Fruit fly (Drosophila melanogaster): ENCODE data around the gene Prx2.

The Prx2 gene

dm6 chrX:13345327-13345726 is 15.7 kb downstream of the Prx2 start:
- TF ChIP-seq usp (GFP tag; optimal IDR thresholded peaks at IDR 0.05) (no peak), psq (optimal IDR thresholded peaks at IDR 0.05) (no peak), pan (optimal IDR thresholded peaks at IDR 0.05) (no peak)

DNA sequence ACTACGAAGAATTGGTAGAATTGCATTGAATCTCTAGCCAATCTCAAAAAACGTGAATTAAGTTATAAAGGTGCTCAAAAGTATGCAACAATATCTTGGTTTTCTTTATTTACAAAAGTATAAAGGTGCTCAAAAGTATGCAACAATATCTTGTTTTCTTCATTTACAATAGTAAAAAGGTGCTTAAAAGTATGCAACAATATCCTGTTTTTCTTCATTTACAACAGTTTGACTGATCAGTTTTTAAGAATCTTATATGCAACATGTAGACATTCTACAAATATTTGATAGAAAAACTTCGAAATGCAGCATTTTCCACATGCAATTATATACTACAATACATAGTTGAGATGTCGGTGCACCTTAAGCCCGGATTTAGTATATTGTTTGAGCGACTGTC is 17.4 kb downstream of the Prx2 start:
- TF ChIP-seq psq (optimal IDR thresholded peaks at IDR 0.05) (no peak), EcR (GFP tag; optimal IDR thresholded peaks at IDR 0.05) (no peak), CG8478 (optimal IDR thresholded peaks at IDR 0.05) (no peak), usp (GFP tag; optimal IDR thresholded peaks at IDR 0.05) (no peak), Dll (optimal IDR thresholded peaks at IDR 0.05) (no peak), pan (optimal IDR thresholded peaks at IDR 0.05) (no peak)

- TF ChIP-seq Dll (optimal IDR thresholded peaks at IDR 0.05) (no peak), pan (optimal IDR thresholded peaks at IDR 0.05) (no peak), psq (optimal IDR thresholded peaks at IDR 0.05) (no peak), CG8478 (optimal IDR thresholded peaks at IDR 0.05) (no peak), EcR (GFP tag; optimal IDR thresholded peaks at IDR 0.05) (no peak), usp (GFP tag; optimal IDR thresholded peaks at IDR 0.05) (no peak)
Observed at dm6 chrX:13358240-13358799, 28.7 kb downstream of the Prx2 start.

DNA sequence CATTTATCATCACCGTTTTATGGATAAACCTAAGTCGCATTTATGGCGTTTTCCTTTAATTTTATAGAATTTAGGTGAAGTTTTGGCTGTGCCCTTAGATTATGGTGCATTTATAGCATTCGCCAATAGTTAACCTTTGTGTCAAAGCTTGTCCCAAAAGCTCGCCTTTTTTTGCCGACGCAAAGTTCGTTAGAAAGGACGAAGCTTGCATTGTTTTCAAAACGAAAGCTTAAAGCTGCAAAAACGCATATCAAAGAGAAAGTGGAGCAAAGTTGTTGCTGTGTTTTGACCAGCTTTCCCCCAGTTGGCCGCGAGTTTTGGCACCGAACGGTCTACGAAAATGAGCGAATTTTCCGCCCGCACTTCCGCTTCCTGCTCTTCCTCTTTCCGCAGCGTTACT is 29.3 kb downstream of the Prx2 start, which contains the start of gene Syt12:
Gene Syt12, plus strand, starts transcription at position 301 of the 400 bp plus-strand sequence.
- TF ChIP-seq pan (optimal IDR thresholded peaks at IDR 0.05) (no peak), EcR (GFP tag; optimal IDR thresholded peaks at IDR 0.05) (no peak), psq (optimal IDR thresholded peaks at IDR 0.05) (no peak), usp (GFP tag; optimal IDR thresholded peaks at IDR 0.05) (no peak), Dll (optimal IDR thresholded peaks at IDR 0.05) (no peak), CG8478 (optimal IDR thresholded peaks at IDR 0.05) (no peak)

DNA sequence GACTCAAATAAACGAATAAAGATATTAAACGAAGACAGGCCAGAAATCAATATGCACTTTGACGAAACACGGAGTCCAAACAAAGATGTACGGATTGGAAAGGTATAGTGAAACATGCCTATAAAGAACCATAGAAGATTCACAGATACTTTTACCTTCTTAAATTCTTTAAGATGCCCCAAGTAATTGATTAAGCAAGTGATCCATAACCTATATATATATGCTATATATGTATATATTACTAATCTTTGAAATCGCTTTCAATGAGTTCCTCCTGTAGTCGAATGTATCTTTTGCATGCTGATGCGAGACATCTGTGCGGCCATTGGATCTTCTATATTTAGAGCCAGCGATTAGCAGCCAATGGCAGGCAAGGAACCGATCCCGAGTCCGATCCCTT is 38.5 kb downstream of the Prx2 start, which contains the start of gene dmrt11E:
Gene dmrt11E, plus strand, starts transcription at position 43 of the 400 bp plus-strand sequence.
- TF ChIP-seq psq (optimal IDR thresholded peaks at IDR 0.05) (no peak), CG8478 (optimal IDR thresholded peaks at IDR 0.05) (no peak), pan (optimal IDR thresholded peaks at IDR 0.05) (no peak), EcR (GFP tag; optimal IDR thresholded peaks at IDR 0.05) (no peak), Dll (optimal IDR thresholded peaks at IDR 0.05) (no peak), usp (GFP tag; optimal IDR thresholded peaks at IDR 0.05) (no peak)

dm6 chrX:13369438-13369837 is 39.8 kb downstream of the Prx2 start:
- TF ChIP-seq psq (optimal IDR thresholded peaks at IDR 0.05) (no peak), CG8478 (optimal IDR thresholded peaks at IDR 0.05) (no peak), EcR (GFP tag; optimal IDR thresholded peaks at IDR 0.05) (no peak), Dll (optimal IDR thresholded peaks at IDR 0.05) (no peak), usp (GFP tag; optimal IDR thresholded peaks at IDR 0.05) (no peak), pan (optimal IDR thresholded peaks at IDR 0.05) (no peak)

- no peak for TF ChIP-seq psq (optimal IDR thresholded peaks at IDR 0.05)
- TF ChIP-seq EcR (GFP tag; optimal IDR thresholded peaks at IDR 0.05): no peak
- no peak for TF ChIP-seq usp (GFP tag; optimal IDR thresholded peaks at IDR 0.05)
- TF ChIP-seq Dll (optimal IDR thresholded peaks at IDR 0.05): no peak
- no peak for TF ChIP-seq CG8478 (optimal IDR thresholded peaks at IDR 0.05)
- no peak for TF ChIP-seq pan (optimal IDR thresholded peaks at IDR 0.05)
Observed at dm6 chrX:13370306-13370705, 40.7 kb downstream of the Prx2 start, which contains the start of gene CG1640. CG1640 (plus strand) TSS chrX:13370606.

- TF ChIP-seq psq (optimal IDR thresholded peaks at IDR 0.05): no peak
- TF ChIP-seq CG8478 (optimal IDR thresholded peaks at IDR 0.05): no peak
- TF ChIP-seq usp (GFP tag; optimal IDR thresholded peaks at IDR 0.05): no peak
- TF ChIP-seq Dll (optimal IDR thresholded peaks at IDR 0.05): no peak
- no peak for TF ChIP-seq EcR (GFP tag; optimal IDR thresholded peaks at IDR 0.05)
- no peak for TF ChIP-seq pan (optimal IDR thresholded peaks at IDR 0.05)
Observed at dm6 chrX:13370826-13371703, 41.4 kb downstream of the Prx2 start.

- no peak for TF ChIP-seq CG8478 (optimal IDR thresholded peaks at IDR 0.05)
- no peak for TF ChIP-seq psq (optimal IDR thresholded peaks at IDR 0.05)
- no peak for TF ChIP-seq EcR (GFP tag; optimal IDR thresholded peaks at IDR 0.05)
- TF ChIP-seq pan (optimal IDR thresholded peaks at IDR 0.05): no peak
- no peak for TF ChIP-seq Dll (optimal IDR thresholded peaks at IDR 0.05)
- TF ChIP-seq usp (GFP tag; optimal IDR thresholded peaks at IDR 0.05): no peak
Observed at dm6 chrX:13371704-13372049, 42.1 kb downstream of the Prx2 start.

- TF ChIP-seq EcR (GFP tag; optimal IDR thresholded peaks at IDR 0.05) (no peak), pan (optimal IDR thresholded peaks at IDR 0.05) (no peak), CG8478 (optimal IDR thresholded peaks at IDR 0.05) (no peak), psq (optimal IDR thresholded peaks at IDR 0.05) (no peak), Dll (optimal IDR thresholded peaks at IDR 0.05) (no peak), usp (GFP tag; optimal IDR thresholded peaks at IDR 0.05) (no peak)
Observed at dm6 chrX:13372512-13372911, 42.9 kb downstream of the Prx2 start.

dm6 chrX:13373239-13374153 is 43.9 kb downstream of the Prx2 start:
- TF ChIP-seq usp (GFP tag; optimal IDR thresholded peaks at IDR 0.05) (no peak), EcR (GFP tag; optimal IDR thresholded peaks at IDR 0.05) (no peak)

dm6 chrX:13374154-13374536 is 44.5 kb downstream of the Prx2 start:
- TF ChIP-seq Dll (optimal IDR thresholded peaks at IDR 0.05): no peak
- TF ChIP-seq usp (GFP tag; optimal IDR thresholded peaks at IDR 0.05): no peak
- no peak for TF ChIP-seq psq (optimal IDR thresholded peaks at IDR 0.05)
- TF ChIP-seq pan (optimal IDR thresholded peaks at IDR 0.05): no peak
- no peak for TF ChIP-seq CG8478 (optimal IDR thresholded peaks at IDR 0.05)
- no peak for TF ChIP-seq EcR (GFP tag; optimal IDR thresholded peaks at IDR 0.05)

Data from whole organism.